Fruit fly (Drosophila melanogaster) whole organism, adult: ENCODE data around the gene Mst89B.

Source experiments
- CG11617 ChIP-seq: fragments of 200-800 bp; sonication (Bioruptor generic); optimal IDR thresholded peaks from 2 replicates; lab custom pipeline; 2017; ENCODE audit warnings: mild to moderate bottlenecking, missing biosample characterization, missing genetic modification reagents, missing genetic modification characterization
- CG12768 ChIP-seq: fragments of 200-800 bp; sonication (Bioruptor generic); optimal IDR thresholded peaks from 2 replicates; lab custom pipeline; 2017; ENCODE audit warnings: missing biosample characterization, missing genetic modification characterization, mild to moderate bottlenecking, moderate library complexity, missing genetic modification reagents
- CG14711 ChIP-seq: fragments of 200-800 bp; sonication (Bioruptor generic); optimal IDR thresholded peaks from 2 replicates; lab custom pipeline; 2018; ENCODE audit warnings: missing biosample characterization, mild to moderate bottlenecking, missing genetic modification characterization, moderate library complexity
- CG1620 ChIP-seq: fragments of 200-800 bp; sonication (Bioruptor generic); optimal IDR thresholded peaks from 2 replicates; lab custom pipeline; 2016; ENCODE audit warnings: missing biosample characterization, missing genetic modification characterization
- CG33017 ChIP-seq: fragments of 200-800 bp; sonication (Bioruptor generic); optimal IDR thresholded peaks from 2 replicates; lab custom pipeline; 2018; ENCODE audit warnings: missing biosample characterization, mild to moderate bottlenecking, missing genetic modification characterization, moderate library complexity
- CG5204 ChIP-seq: fragments of 200-800 bp; sonication (Bioruptor generic); optimal IDR thresholded peaks from 2 replicates; lab custom pipeline; 2016; ENCODE audit warnings: missing biosample characterization, missing genetic modification characterization
- CG7045 ChIP-seq: fragments of 200-800 bp; sonication (Bioruptor generic); optimal IDR thresholded peaks from 2 replicates; lab custom pipeline; 2017; ENCODE audit warnings: missing biosample characterization, mild to moderate bottlenecking, missing genetic modification characterization
- CG7101 ChIP-seq: fragments of 200-800 bp; sonication (Bioruptor generic); optimal IDR thresholded peaks from 2 replicates; lab custom pipeline; 2018; ENCODE audit warnings: missing biosample characterization, mild to moderate bottlenecking, missing genetic modification characterization, moderate library complexity
- Clk ChIP-seq: fragments of 200-800 bp; sonication (Bioruptor generic); optimal IDR thresholded peaks from 2 replicates; lab custom pipeline; 2017; ENCODE audit warnings: missing biosample characterization, missing genetic modification characterization
- Crg-1 ChIP-seq: fragments of 200-800 bp; sonication (Bioruptor generic); optimal IDR thresholded peaks from 2 replicates; lab custom pipeline; 2016; ENCODE audit warnings: missing biosample characterization, missing genetic modification characterization
- Hr96 ChIP-seq: fragments of 200-800 bp; sonication (Bioruptor generic); optimal IDR thresholded peaks from 2 replicates; lab custom pipeline; 2016; ENCODE audit warnings: missing biosample characterization, missing genetic modification characterization
- Mnt ChIP-seq: fragments of 200-800 bp; sonication (Bioruptor generic); optimal IDR thresholded peaks from 2 replicates; lab custom pipeline; 2016; ENCODE audit warnings: missing biosample characterization, mild to moderate bottlenecking, missing genetic modification characterization
- bab1 ChIP-seq: fragments of 200-800 bp; sonication (Bioruptor generic); optimal IDR thresholded peaks from 3 replicates; lab custom pipeline; 2019; ENCODE audit warnings: missing biosample characterization, mild to moderate bottlenecking, missing genetic modification characterization, moderate library complexity
- cic ChIP-seq: fragments of 200-800 bp; sonication (Bioruptor generic); optimal IDR thresholded peaks from 2 replicates; lab custom pipeline; 2017; ENCODE audit warnings: missing biosample characterization, mild to moderate bottlenecking, missing genetic modification characterization, moderate library complexity
- cnc ChIP-seq, 2 experiments: fragments of >200 bp; optimal IDR thresholded peaks; 2 replicates each; lab custom pipeline; 2017
- kay ChIP-seq: fragments of 200-800 bp; sonication (Bioruptor generic); peaks from one replicate; lab custom pipeline; 2016; ENCODE audit warnings: missing biosample characterization, missing genetic modification characterization, borderline replicate concordance
- ovo ChIP-seq: fragments of 200-800 bp; sonication (Bioruptor generic); optimal IDR thresholded peaks from 2 replicates; lab custom pipeline; 2016; ENCODE audit warnings: missing biosample characterization, missing genetic modification characterization
- pad ChIP-seq: fragments of 200-800 bp; sonication (Bioruptor generic); optimal IDR thresholded peaks from 3 replicates; lab custom pipeline; 2017; ENCODE audit warnings: missing biosample characterization, missing genetic modification characterization, mild to moderate bottlenecking, moderate library complexity, missing genetic modification reagents
- tj ChIP-seq: fragments of 200-800 bp; sonication (Bioruptor generic); optimal IDR thresholded peaks from 3 replicates; lab custom pipeline; 2017; ENCODE audit warnings: missing biosample characterization, mild to moderate bottlenecking, missing genetic modification characterization, moderate library complexity
- toe ChIP-seq: fragments of 200-800 bp; sonication (Bioruptor generic); optimal IDR thresholded peaks from 2 replicates; lab custom pipeline; 2016; ENCODE audit warnings: missing biosample characterization, missing genetic modification characterization

Gene Mst89B

DNA sequence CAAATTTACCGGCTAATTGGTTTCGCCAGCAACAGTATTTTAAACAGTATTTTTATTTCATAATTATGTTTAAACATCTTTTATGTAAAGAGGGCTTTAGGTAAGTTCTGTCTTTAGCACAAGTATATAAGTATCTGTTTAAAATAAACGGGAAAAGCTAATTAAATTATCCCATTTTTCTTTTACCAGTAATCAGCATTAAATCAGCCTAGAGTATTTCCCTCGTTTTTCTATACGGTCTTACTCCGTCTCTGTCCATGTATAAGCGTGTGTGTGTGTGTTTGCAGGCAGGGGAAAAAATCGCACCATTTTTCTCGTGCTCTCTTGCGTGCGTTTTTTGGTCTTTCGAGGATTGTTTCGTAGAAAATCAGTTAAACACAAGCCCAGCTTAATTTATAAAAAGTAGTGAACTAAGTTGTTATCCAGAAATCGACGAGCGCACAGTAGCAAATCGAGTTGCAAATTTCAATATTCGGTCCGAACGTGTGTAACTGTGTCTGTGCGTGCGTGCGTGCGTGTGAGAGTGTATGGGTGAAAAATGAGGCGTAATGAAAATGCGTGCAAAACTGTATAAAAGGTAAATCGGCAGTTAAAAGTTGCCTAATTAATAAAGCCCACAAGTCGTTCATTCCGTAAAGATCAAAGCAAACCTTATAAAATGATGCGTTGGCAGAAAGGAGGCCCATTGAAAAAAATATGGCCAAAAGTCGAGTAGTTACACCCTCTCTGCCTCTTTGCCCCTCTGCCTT, 6.1 kb downstream of the Mst89B start:
- no peak for TF ChIP-seq cnc (optimal IDR thresholded peaks at IDR 0.05; lab: Kevin White, UChicago)
- no peak for TF ChIP-seq Clk (GFP tag; lab: Kevin White, UChicago)
- TF ChIP-seq Mnt (GFP tag; lab: Kevin White, UChicago): peak; percentile 28
- TF ChIP-seq CG33017 (tag; lab: Kevin White, UChicago): no peak
- TF ChIP-seq kay (GFP tag; lab: Kevin White, UChicago): peak; percentile 63
- TF ChIP-seq cic (GFP tag; lab: Kevin White, UChicago): no peak
- no peak for TF ChIP-seq CG7101 (tag; lab: Kevin White, UChicago)
- TF ChIP-seq ovo (GFP tag; lab: Kevin White, UChicago): no peak
- no peak for TF ChIP-seq Hr96
- TF ChIP-seq Crg-1 (GFP tag; lab: Kevin White, UChicago): no peak
- TF ChIP-seq tj (GFP tag; lab: Kevin White, UChicago): peak; percentile 51
- TF ChIP-seq CG5204 (GFP tag; lab: Kevin White, UChicago): no peak
- TF ChIP-seq CG12768 (GFP tag; lab: Kevin White, UChicago): no peak
- TF ChIP-seq bab1 (GFP tag; lab: Kevin White, UChicago): peak; percentile 59
- TF ChIP-seq CG14711 (tag; lab: Kevin White, UChicago): no peak
- TF ChIP-seq pad: peak; percentile 87
- no peak for TF ChIP-seq CG11617 (GFP tag; lab: Kevin White, UChicago)
- no peak for TF ChIP-seq CG7045

DNA sequence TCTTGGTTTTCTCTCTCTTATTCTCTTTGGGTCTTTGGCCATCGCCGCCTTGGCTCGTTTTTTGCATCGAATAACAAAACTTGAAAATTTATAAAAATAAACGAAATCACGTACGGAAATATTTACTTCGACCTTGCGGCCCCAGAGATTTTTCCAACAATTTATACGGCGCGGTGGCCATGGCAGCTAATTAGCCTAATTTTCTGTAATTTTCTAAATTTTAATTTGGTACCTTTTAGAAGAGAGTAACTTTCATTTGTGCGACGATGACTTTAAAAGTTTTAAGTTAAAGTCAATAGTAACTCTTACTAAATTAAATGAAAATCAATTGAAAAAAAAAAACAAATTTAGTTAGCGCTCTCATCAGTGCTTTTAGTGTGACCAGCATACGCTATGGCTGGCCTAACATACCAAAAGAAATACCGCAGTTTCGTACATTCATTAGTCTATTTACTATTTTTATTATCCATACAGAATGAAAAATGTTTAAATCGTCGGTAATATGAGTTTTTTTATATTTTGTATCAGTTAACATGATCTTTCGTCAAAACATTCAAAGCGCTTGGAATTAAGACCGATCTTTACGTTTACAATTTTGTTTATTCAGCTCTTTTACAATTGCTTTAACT, 6.8 kb downstream of the Mst89B start:
- peak; percentile 3 for TF ChIP-seq Mnt (GFP tag; lab: Kevin White, UChicago)
- TF ChIP-seq Crg-1 (GFP tag; lab: Kevin White, UChicago): no peak
- no peak for TF ChIP-seq Clk (GFP tag; lab: Kevin White, UChicago)
- no peak for TF ChIP-seq CG5204 (GFP tag; lab: Kevin White, UChicago)
- TF ChIP-seq CG14711 (tag; lab: Kevin White, UChicago): no peak
- TF ChIP-seq kay (GFP tag; lab: Kevin White, UChicago): peak; percentile 85
- peak; percentile 60 for TF ChIP-seq tj (GFP tag; lab: Kevin White, UChicago)
- TF ChIP-seq toe (GFP tag; lab: Kevin White, UChicago): no peak

DNA sequence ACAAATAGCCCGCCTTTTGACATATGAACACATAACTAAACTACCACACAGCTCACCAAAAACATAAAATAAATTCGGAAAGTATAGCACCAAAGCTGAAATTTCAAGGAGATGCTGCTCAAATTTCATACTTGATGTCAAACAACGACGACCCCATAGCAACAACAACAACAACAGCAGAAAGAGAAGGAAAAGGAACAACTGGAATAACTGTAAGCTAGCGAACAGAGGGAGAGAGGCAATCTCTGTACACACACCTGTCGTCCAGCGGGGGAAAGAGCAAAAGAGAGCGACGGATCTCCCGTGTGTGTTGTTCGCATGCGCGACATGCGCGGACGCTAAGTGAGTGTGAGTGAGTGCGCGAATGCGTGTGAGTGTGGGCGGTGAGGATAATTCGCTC, 7.7 kb downstream of the Mst89B start:
- TF ChIP-seq Clk (GFP tag; lab: Kevin White, UChicago) (no peak), pad (peak; percentile 86), cnc (optimal IDR thresholded peaks at IDR 0.05; lab: Kevin White, UChicago) (no peak)

dm6 chr3R:16275329-16275728, 8.5 kb downstream of the Mst89B start:
- no peak for TF ChIP-seq Mnt (GFP tag; lab: Kevin White, UChicago)
- TF ChIP-seq CG7101 (tag; lab: Kevin White, UChicago): no peak

dm6 chr3R:16275890-16276619, 9.2 kb downstream of the Mst89B start:
- no peak for TF ChIP-seq CG14711 (tag; lab: Kevin White, UChicago)
- no peak for TF ChIP-seq cic (GFP tag; lab: Kevin White, UChicago)
- TF ChIP-seq tj (GFP tag; lab: Kevin White, UChicago): no peak
- no peak for TF ChIP-seq pad
- no peak for TF ChIP-seq CG7045
- no peak for TF ChIP-seq CG7101 (tag; lab: Kevin White, UChicago)
- TF ChIP-seq CG5204 (GFP tag; lab: Kevin White, UChicago): no peak

dm6 chr3R:16276992-16277391, 10.2 kb downstream of the Mst89B start:
- peak; percentile 34 for TF ChIP-seq bab1 (GFP tag; lab: Kevin White, UChicago)
- TF ChIP-seq Crg-1 (GFP tag; lab: Kevin White, UChicago): no peak
- peak; percentile 66 for TF ChIP-seq kay (GFP tag; lab: Kevin White, UChicago)

dm6 chr3R:16277543-16277942, 10.7 kb downstream of the Mst89B start:
- TF ChIP-seq cnc (optimal IDR thresholded peaks at IDR 0.05; lab: Kevin White, UChicago) (no peak), CG1620 (GFP tag; lab: Kevin White, UChicago) (no peak), ovo (GFP tag; lab: Kevin White, UChicago) (no peak), CG11617 (GFP tag; lab: Kevin White, UChicago) (no peak), CG14711 (tag; lab: Kevin White, UChicago) (no peak)
